Worm (Caenorhabditis elegans): ENCODE results near the gene semi-1.

DNA sequence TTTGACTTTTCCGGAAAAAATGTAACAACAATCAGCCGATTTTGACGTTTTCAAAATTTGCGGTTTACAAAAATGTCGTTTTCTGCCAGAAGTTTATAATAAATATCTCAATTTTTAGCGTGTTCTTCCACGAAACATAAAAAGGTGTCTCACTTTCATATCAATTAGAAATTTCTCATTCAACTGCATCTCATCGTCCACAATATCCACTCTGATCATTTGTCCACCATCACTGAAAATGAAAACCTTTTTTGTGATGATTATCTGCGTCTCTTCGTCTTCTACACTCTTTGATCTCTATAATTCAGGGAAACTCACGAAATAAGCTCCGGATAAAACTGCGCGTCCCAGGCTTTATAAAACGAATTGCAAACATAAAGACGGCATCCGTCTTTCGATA is 2.5 kb downstream of the semi-1 start:
- TF ChIP-seq zag-1 (tag; optimal IDR thresholded peaks at IDR 0.05) (no peak), lsy-12 (tag; optimal IDR thresholded peaks at IDR 0.05) (no peak), aly-2 (tag; optimal IDR thresholded peaks at IDR 0.05) (no peak), ama-1 (optimal IDR thresholded peaks at IDR 0.05) (no peak)
